Worm (Caenorhabditis elegans): ENCODE results near the gene fbxa-163.
"Not testable (repeated sequence)": the region's sequence is repeated elsewhere in the genome, so short reads cannot be mapped to it uniquely, and the experiment has no call there.

fbxa-163 gene

DNA sequence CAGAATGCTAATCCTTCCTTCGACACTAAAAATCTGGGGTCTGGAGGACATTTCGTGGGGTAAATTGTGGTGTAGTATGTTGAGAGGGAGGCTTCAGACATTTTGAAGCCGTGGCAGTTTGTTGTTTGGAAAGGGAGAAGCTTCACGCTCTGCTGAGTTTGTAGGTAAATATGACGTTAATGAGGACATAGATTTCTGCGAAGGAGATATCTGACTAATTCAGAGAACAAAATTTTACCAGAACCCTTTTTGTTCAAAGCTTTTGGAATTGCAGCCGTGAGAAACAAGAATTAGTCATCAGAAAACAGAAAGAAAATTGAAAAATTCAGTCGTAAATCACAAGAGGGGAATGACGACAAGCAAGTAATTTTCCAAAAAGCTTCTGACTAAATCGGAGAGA, 30.0 kb upstream of the fbxa-163 start, which contains the start of gene srh-72:
Gene srh-72, minus strand, starts transcription at position 101 of the 400 bp plus-strand sequence.
- TF ChIP-seq skn-1 (tag; optimal IDR thresholded peaks at IDR 0.05) = no peak
- no peak for TF ChIP-seq snu-23 (GFP tag; optimal IDR thresholded peaks at IDR 0.05)
- TF ChIP-seq fkh-8 (tag; optimal IDR thresholded peaks at IDR 0.05) = peak; percentile 62
- no peak for TF ChIP-seq fos-1 (tag; optimal IDR thresholded peaks at IDR 0.05)

DNA sequence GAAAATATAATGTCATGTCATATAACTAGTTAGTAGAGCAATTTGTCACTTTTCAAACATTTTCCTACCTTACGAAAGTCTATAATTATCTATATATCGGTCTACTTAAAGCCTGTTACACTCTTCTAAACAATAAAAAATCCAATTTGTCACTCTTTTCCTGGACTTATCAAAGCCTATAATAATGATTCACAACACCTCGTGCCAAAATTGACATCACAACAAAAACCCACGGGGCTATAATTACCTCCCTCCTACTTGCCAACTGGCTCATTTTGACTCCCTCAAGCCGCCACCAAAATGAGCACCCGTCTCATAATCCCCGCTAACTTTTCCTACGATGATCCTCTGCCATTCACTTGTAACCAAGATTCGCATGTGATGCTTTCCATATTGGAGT, 25.9 kb upstream of the fbxa-163 start, which contains the start of gene srg-20:
Gene srg-20, plus strand, starts transcription at position 301 of the 400 bp plus-strand sequence.
- not testable (repeated sequence) for TF ChIP-seq ceh-63 (GFP tag; optimal IDR thresholded peaks at IDR 0.05); C34B4.2 (tag; optimal IDR thresholded peaks at IDR 0.05); ztf-4 (tag; optimal IDR thresholded peaks at IDR 0.05)

- TF ChIP-seq C34B4.2 (tag; optimal IDR thresholded peaks at IDR 0.05) = no peak
- no peak for TF ChIP-seq ets-5 (GFP tag; IDR thresholded peaks at IDR 0.05)
- TF ChIP-seq unc-130 (tag; optimal IDR thresholded peaks at IDR 0.05) = no peak
- TF ChIP-seq swsn-7 (tag; optimal IDR thresholded peaks at IDR 0.05) = no peak
- peak; percentile 15 for TF ChIP-seq jun-1 (tag; optimal IDR thresholded peaks at IDR 0.05)
- no peak for TF ChIP-seq ama-1 (optimal IDR thresholded peaks at IDR 0.05)
- no peak for TF ChIP-seq unc-98 (GFP tag; IDR thresholded peaks at IDR 0.05)
- TF ChIP-seq xbp-1 (tag; optimal IDR thresholded peaks at IDR 0.05) = no peak
- no peak for TF ChIP-seq nhr-12 (tag; optimal IDR thresholded peaks at IDR 0.05)
- no peak for TF ChIP-seq ceh-8 (GFP tag; optimal IDR thresholded peaks at IDR 0.05)
- no peak for TF ChIP-seq efl-3 (GFP tag; optimal IDR thresholded peaks at IDR 0.05)
- peak; percentile 90 for TF ChIP-seq elt-2 (tag; optimal IDR thresholded peaks at IDR 0.05)
- TF ChIP-seq ces-1 (GFP tag; optimal IDR thresholded peaks at IDR 0.05) = no peak
- TF ChIP-seq egl-27 (tag; optimal IDR thresholded peaks at IDR 0.05) = no peak
- no peak for TF ChIP-seq dpl-1 (GFP tag; optimal IDR thresholded peaks at IDR 0.05)
- TF ChIP-seq lin-35 (GFP tag; optimal IDR thresholded peaks at IDR 0.05) = no peak
- TF ChIP-seq aly-2 (tag; optimal IDR thresholded peaks at IDR 0.05) = no peak
Observed at ce11 chrII:1635969-1636368, 25.4 kb upstream of the fbxa-163 start.

DNA sequence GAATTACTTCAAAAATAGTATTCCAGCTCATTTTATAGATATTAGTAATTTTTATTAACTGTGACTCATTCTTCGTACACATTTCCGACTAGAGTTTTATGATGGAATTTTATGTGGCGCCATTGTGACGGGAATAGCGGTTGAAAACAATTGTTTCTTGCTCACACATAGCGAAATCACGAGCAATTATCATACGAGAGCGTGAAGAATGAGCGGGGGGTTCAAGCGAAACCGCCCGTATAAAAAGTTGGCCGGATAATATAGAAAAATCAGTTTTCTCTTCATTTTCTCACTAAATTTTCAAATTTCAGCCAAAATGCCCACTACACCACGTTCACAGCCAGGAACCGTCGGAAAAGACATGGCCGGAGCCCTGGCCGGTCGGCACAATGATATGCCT, 23.0 kb upstream of the fbxa-163 start, which contains the start of gene C08E3.1:
Gene C08E3.1, plus strand, starts transcription at position 301 of the 400 bp plus-strand sequence.
- TF ChIP-seq sptf-1, mep-1, F16B12.6 (tag; optimal IDR thresholded peaks at IDR 0.05): not testable (repeated sequence)

DNA sequence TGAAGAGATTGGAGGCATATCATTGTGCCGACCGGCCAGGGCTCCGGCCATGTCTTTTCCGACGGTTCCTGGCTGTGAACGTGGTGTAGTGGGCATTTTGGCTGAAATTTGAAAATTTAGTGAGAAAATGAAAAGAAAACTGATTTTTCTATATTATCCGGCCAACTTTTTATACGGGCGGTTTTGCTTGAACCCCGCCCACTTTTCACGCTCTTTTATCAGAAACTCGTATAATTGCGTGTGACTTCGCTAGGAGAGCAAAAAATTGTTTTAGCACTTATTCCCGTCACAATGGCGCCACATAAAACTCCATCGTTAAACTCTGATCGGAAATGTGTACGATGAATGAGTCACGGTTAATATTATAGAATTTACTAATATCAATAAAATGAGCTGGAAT, 21.7 kb upstream of the fbxa-163 start, which contains the start of gene C08E3.13:
Gene C08E3.13, minus strand, starts transcription at position 101 of the 400 bp plus-strand sequence.
- TF ChIP-seq efl-1 (optimal IDR thresholded peaks at IDR 0.05); efl-1 (GFP tag; optimal IDR thresholded peaks at IDR 0.05 in 1 of 2); irx-1 (tag; optimal IDR thresholded peaks at IDR 0.05); ceh-88 (GFP tag; IDR thresholded peaks at IDR 0.05): not testable (repeated sequence)

ce11 chrII:1627783-1628182, 17.3 kb upstream of the fbxa-163 start, which contains the start of gene C08E3.15:
TSS of gene C08E3.15 (minus strand) at chrII:1627883.
- TF ChIP-seq lsy-2 (tag; optimal IDR thresholded peaks at IDR 0.05) = peak in 1 of 2 experiments; percentile 6

DNA sequence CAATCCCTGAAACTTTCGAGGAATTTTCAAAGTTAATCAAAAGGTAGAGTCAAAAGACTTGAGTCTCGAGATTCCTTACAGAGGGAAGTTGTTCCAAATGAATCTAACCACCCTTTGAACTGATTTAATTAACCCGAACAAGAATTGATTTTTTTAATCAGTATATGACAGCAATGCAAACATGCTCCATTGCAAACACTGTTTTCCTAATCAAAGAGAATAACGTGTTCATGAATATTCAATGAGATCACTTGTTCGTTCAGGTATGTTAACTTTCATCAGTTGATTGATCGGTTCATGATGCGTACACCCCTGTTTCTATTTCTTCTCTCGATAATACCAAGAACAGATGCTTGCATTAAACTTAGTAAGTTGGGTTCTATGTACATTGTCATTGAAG, 15.1 kb upstream of the fbxa-163 start, which contains the start of gene C08E3.14:
Gene C08E3.14, plus strand, starts transcription at position 301 of the 400 bp plus-strand sequence.
- TF ChIP-seq efl-1 (optimal IDR thresholded peaks at IDR 0.05) = no peak
- peak in 1 of 2 experiments; percentile 84 for TF ChIP-seq efl-1 (GFP tag; optimal IDR thresholded peaks at IDR 0.05 in 1 of 2)
- no peak for TF ChIP-seq nhr-12 (tag; optimal IDR thresholded peaks at IDR 0.05)

Measured in whole organism, L1 larva.